Fruit fly (Drosophila melanogaster) whole organism, embryonic: ENCODE measurements around the gene CG14851.

Experiments used
- CG18619 ChIP-seq: fragments of 200-800 bp; sonication (Bioruptor generic); optimal IDR thresholded peaks from 3 replicates; lab custom pipeline; 2017; ENCODE audit warnings: missing biosample characterization, mild to moderate bottlenecking, missing genetic modification characterization
- Ravus ChIP-seq: fragments of 200-800 bp; sonication (Bioruptor generic); IDR thresholded peaks from 2 replicates; pipeline ENCODE4 v1.3.6; 2022; ENCODE audit warnings: missing biosample characterization, missing genetic modification characterization

DNA sequence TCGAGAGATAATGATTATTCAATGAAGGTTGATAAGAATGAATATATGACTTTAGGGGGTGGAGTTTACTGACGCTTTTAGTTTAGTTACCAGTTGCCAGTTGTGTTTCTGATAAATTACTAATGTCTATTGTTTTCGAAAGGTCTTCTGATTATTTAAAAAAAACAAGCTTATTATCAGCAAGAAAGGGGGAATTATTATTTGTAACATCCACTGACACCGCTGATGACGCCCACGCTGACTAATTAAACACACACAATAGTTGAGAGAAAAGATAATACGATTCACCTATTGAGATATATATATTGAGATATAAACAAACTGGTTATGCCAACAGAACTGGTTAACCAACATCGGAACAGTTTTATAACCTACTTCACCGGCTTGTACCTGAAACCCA, 5.7 kb downstream of the CG14851 start:
- TF ChIP-seq Ravus (GFP tag; lab: Robert Waterston, UW) (no peak), CG18619 (GFP tag; lab: Kevin White, UChicago) (no peak)
